Worm (Caenorhabditis elegans) whole organism, L1 larva: ENCODE measurements around the gene T24D5.2.

ENCODE experiments used
- aly-2 ChIP-seq: fragments of 150-350 bp; optimal IDR thresholded peaks from 2 replicates; lab custom pipeline; 2014; ENCODE audit warnings: missing biosample characterization, missing genetic modification characterization
- ceh-63 ChIP-seq: fragments of 200-800 bp; sonication (Bioruptor generic); optimal IDR thresholded peaks from 2 replicates; lab custom pipeline; 2018; ENCODE audit warnings: mild to moderate bottlenecking, missing genetic modification characterization, missing compliant biosample characterization
- ceh-82 ChIP-seq, 3 experiments: fragments of 150-350 bp in 1 of 3; sonication (generic microtip) in 2 of 3; optimal IDR thresholded peaks; 2 replicates each; lab custom pipeline; 2014 to 2017; ENCODE audit warnings: missing biosample characterization in 3 of 3, missing genetic modification characterization in 3 of 3
- ceh-88 ChIP-seq: fragments of 200-800 bp; sonication (Bioruptor generic); IDR thresholded peaks from 2 replicates; pipeline ENCODE4 v1.3.6; 2022; ENCODE audit warnings: missing genetic modification characterization, missing compliant biosample characterization
- dsc-1 ChIP-seq: sonication (generic microtip); optimal IDR thresholded peaks from 2 replicates; lab custom pipeline; 2016; ENCODE audit warnings: mild to moderate bottlenecking, missing genetic modification characterization, missing compliant biosample characterization
- egl-27 ChIP-seq, 2 experiments: fragments of 150-350 bp in 1 of 2; sonication (generic microtip); optimal IDR thresholded peaks; 3 replicates each; lab custom pipeline; 2017 to 2018; ENCODE audit warnings: missing biosample characterization in 2 of 2, missing genetic modification characterization in 2 of 2, missing genetic modification reagents in 2 of 2
- fkh-4 ChIP-seq: sonication (generic microtip); optimal IDR thresholded peaks from 2 replicates; lab custom pipeline; 2016; ENCODE audit warnings: missing compliant biosample characterization, missing genetic modification characterization, borderline replicate concordance
- fos-1 ChIP-seq: fragments of 150-350 bp; optimal IDR thresholded peaks from 2 replicates; lab custom pipeline; 2014; ENCODE audit warnings: missing biosample characterization, missing genetic modification characterization
- lir-3 ChIP-seq: sonication (generic microtip); optimal IDR thresholded peaks from 2 replicates; lab custom pipeline; 2016; ENCODE audit warnings: mild to moderate bottlenecking, missing genetic modification characterization, moderate library complexity, missing compliant biosample characterization; ENCODE audit not compliant: poor library complexity
- nhr-28 ChIP-seq: fragments of 150-350 bp; optimal IDR thresholded peaks from 2 replicates; lab custom pipeline; 2014; ENCODE audit warnings: missing biosample characterization, missing genetic modification characterization
- nhr-76 ChIP-seq: sonication (generic microtip); optimal IDR thresholded peaks from 2 replicates; lab custom pipeline; 2017; ENCODE audit warnings: missing biosample characterization, missing genetic modification characterization
- pqm-1 ChIP-seq: sonication (generic microtip); optimal IDR thresholded peaks from 3 replicates; lab custom pipeline; 2017; ENCODE audit warnings: missing biosample characterization, missing genetic modification characterization
- skn-1 ChIP-seq: fragments of 150-350 bp; optimal IDR thresholded peaks from 2 replicates; lab custom pipeline; 2014; ENCODE audit warnings: missing biosample characterization, missing genetic modification characterization
- unc-86 ChIP-seq: sonication (generic microtip); optimal IDR thresholded peaks from 2 replicates; lab custom pipeline; 2016; ENCODE audit warnings: missing genetic modification characterization, missing compliant biosample characterization

- TF ChIP-seq lir-3 (tag; lab: Kevin White, UChicago) (no peak), dsc-1 (peak; percentile 86), ceh-63 (GFP tag; lab: Kevin White, UChicago) (no peak), aly-2 (no peak), egl-27 (tag; optimal IDR thresholded peaks at IDR 0.05; lab: Kevin White, UChicago) (no peak), ceh-88 (GFP tag; lab: Robert Waterston, UW) (no peak), nhr-28 (tag; lab: Kevin White, UChicago) (no peak), fos-1 (tag; lab: Kevin White, UChicago) (no peak), pqm-1 (tag; lab: Kevin White, UChicago) (no peak), nhr-76 (tag; lab: Kevin White, UChicago) (no peak), unc-86 (no peak), skn-1 (tag; lab: Kevin White, UChicago) (no peak), ceh-82 (tag; optimal IDR thresholded peaks at IDR 0.05; lab: Kevin White, UChicago) (no peak), fkh-4 (tag; lab: Kevin White, UChicago) (no peak)
Observed at ce11 chrX:12546804-12547203, 39.4 kb downstream of the T24D5.2 start.
